Fruit fly (Drosophila melanogaster): ENCODE measurements around the gene CG14641.

CG14641 gene

DNA sequence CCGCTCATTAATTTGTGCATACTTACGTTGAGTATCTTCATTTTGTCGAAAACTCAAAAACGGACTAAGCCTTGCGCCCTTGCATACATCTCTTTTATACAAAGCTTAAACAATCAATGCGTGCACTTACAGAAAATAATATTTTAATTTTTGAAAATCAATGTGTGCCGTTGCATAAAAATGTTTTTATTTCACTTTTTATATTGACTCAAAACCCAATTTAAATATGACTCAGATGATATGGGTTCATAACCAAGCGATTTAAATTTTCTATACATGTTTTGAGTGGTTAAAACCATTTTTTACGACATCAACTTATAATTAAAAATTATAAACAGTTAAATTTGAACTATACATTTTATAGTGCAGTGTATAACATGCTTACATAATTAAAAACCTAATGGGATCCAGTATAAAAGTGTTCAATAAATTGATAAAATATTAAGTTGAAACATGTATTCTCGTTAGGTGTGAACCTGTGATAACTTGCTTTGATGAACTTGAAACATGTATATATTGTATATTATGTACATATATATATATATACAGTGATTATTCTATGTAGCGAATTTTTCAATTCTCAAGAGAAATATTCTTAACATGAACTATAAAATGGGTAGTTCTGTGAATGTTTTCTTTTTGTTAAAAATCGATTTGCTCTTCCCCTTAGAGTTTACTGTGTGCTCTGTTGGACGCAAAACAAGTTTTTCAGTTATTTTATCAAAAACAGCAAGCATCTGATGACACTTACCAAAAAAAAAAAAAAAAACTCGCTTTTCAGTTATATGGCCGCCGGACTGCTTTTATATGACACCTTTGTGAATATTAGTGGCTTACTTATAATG is 11.2 kb upstream of the CG14641 start, which contains the start of gene CG34305:
Gene CG34305 (minus strand): TSS at position 51 of the 845 bp plus-strand sequence.
- TF ChIP-seq insv (optimal IDR thresholded peaks at IDR 0.05), result no peak

- no peak for TF ChIP-seq h (optimal IDR thresholded peaks at IDR 0.05)
- no peak for TF ChIP-seq Myc (optimal IDR thresholded peaks at IDR 0.05)
- no peak for TF ChIP-seq psq (optimal IDR thresholded peaks at IDR 0.05)
- no peak for TF ChIP-seq insv (optimal IDR thresholded peaks at IDR 0.05)
- TF ChIP-seq ttk (optimal IDR thresholded peaks at IDR 0.05), result no peak
- TF ChIP-seq Sin3A (optimal IDR thresholded peaks at IDR 0.05), result no peak
Observed at dm6 chr3R:4242209-4242887, 10.2 kb upstream of the CG14641 start, which contains the start of gene CG14642. TSS of gene CG14642 (minus strand) at chr3R:4242717.

- no peak for TF ChIP-seq Myc (optimal IDR thresholded peaks at IDR 0.05)
- TF ChIP-seq h (optimal IDR thresholded peaks at IDR 0.05), result no peak
- no peak for TF ChIP-seq insv (optimal IDR thresholded peaks at IDR 0.05)
- TF ChIP-seq psq (optimal IDR thresholded peaks at IDR 0.05), result no peak
- no peak for TF ChIP-seq Sin3A (optimal IDR thresholded peaks at IDR 0.05)
- TF ChIP-seq ttk (optimal IDR thresholded peaks at IDR 0.05), result no peak
Observed at dm6 chr3R:4241776-4242175, 9.6 kb upstream of the CG14641 start.

dm6 chr3R:4236534-4236933 is 4.4 kb upstream of the CG14641 start:
- TF ChIP-seq Sin3A (optimal IDR thresholded peaks at IDR 0.05) (no peak), insv (optimal IDR thresholded peaks at IDR 0.05) (no peak), Myc (optimal IDR thresholded peaks at IDR 0.05) (no peak), ttk (optimal IDR thresholded peaks at IDR 0.05) (no peak), psq (optimal IDR thresholded peaks at IDR 0.05) (no peak), h (optimal IDR thresholded peaks at IDR 0.05) (no peak)

- TF ChIP-seq h (optimal IDR thresholded peaks at IDR 0.05) (no peak), insv (optimal IDR thresholded peaks at IDR 0.05) (no peak), ttk (optimal IDR thresholded peaks at IDR 0.05) (no peak), Myc (optimal IDR thresholded peaks at IDR 0.05) (no peak), Sin3A (optimal IDR thresholded peaks at IDR 0.05) (no peak), psq (optimal IDR thresholded peaks at IDR 0.05) (no peak)
Observed at dm6 chr3R:4234991-4235553, 2.9 kb upstream of the CG14641 start, which contains the start of gene Gel. TSS of gene Gel (plus strand) at chr3R:4235217.

- TF ChIP-seq Sin3A (optimal IDR thresholded peaks at IDR 0.05) (no peak), ttk (optimal IDR thresholded peaks at IDR 0.05) (no peak), psq (optimal IDR thresholded peaks at IDR 0.05) (no peak), insv (optimal IDR thresholded peaks at IDR 0.05) (no peak), Myc (optimal IDR thresholded peaks at IDR 0.05) (no peak), h (optimal IDR thresholded peaks at IDR 0.05) (no peak)
Observed at dm6 chr3R:4233018-4233385, 860 bp upstream of the CG14641 start, which contains the start of gene abs. TSS of gene abs (plus strand) at chr3R:4233047.

DNA sequence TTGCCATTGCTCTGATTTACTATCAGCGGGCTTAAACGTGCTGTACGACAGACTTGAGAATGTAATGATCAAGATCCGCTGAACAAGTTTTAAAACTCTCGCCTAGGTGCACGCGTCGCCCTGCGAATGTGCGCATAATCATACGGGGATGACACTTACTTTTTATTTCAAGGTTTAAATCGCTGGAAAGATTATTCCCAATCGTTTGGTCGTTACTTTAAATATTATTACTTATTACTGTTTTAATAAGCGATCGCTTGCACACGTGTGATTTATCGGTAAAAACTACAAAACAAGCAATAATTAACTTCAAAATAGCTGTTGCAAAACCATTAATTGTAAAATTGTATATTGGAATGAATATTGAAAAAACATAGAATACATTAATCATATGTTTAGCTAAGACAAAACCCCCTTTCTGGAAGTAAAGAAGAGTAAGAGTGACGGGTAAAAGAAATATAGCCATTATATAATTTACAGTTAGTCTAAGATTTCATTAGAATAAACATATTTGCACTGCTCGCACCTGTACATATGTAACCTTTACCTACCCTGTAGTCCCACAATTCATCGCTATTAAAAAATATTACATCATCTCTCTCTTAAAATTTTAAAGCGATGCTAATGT is 2.9 kb downstream of the CG14641 start, which contains the start of gene DhpD:
Gene DhpD (minus strand): TSS at position 102 of the 628 bp plus-strand sequence.
- TF ChIP-seq ttk (optimal IDR thresholded peaks at IDR 0.05), result no peak
- no peak for TF ChIP-seq Myc (optimal IDR thresholded peaks at IDR 0.05)
- TF ChIP-seq insv (optimal IDR thresholded peaks at IDR 0.05), result no peak
- TF ChIP-seq psq (optimal IDR thresholded peaks at IDR 0.05), result no peak
- no peak for TF ChIP-seq Sin3A (optimal IDR thresholded peaks at IDR 0.05)
- no peak for TF ChIP-seq h (optimal IDR thresholded peaks at IDR 0.05)

- TF ChIP-seq Sin3A (optimal IDR thresholded peaks at IDR 0.05), result no peak
Observed at dm6 chr3R:4228426-4228825, 3.7 kb downstream of the CG14641 start.

dm6 chr3R:4220780-4221179 is 11.4 kb downstream of the CG14641 start:
- no peak for TF ChIP-seq ttk (optimal IDR thresholded peaks at IDR 0.05)
- TF ChIP-seq psq (optimal IDR thresholded peaks at IDR 0.05), result no peak
- no peak for TF ChIP-seq insv (optimal IDR thresholded peaks at IDR 0.05)
- TF ChIP-seq Sin3A (optimal IDR thresholded peaks at IDR 0.05), result no peak
- no peak for TF ChIP-seq h (optimal IDR thresholded peaks at IDR 0.05)
- no peak for TF ChIP-seq Myc (optimal IDR thresholded peaks at IDR 0.05)

dm6 chr3R:4220030-4220429 is 12.1 kb downstream of the CG14641 start, which contains the start of gene CG31516:
TSS of gene CG31516 (minus strand) at chr3R:4220130.
- no peak for TF ChIP-seq Sin3A (optimal IDR thresholded peaks at IDR 0.05)
- TF ChIP-seq Myc (optimal IDR thresholded peaks at IDR 0.05), result no peak
- no peak for TF ChIP-seq h (optimal IDR thresholded peaks at IDR 0.05)
- TF ChIP-seq ttk (optimal IDR thresholded peaks at IDR 0.05), result no peak
- TF ChIP-seq insv (optimal IDR thresholded peaks at IDR 0.05), result no peak
- TF ChIP-seq psq (optimal IDR thresholded peaks at IDR 0.05), result no peak

DNA sequence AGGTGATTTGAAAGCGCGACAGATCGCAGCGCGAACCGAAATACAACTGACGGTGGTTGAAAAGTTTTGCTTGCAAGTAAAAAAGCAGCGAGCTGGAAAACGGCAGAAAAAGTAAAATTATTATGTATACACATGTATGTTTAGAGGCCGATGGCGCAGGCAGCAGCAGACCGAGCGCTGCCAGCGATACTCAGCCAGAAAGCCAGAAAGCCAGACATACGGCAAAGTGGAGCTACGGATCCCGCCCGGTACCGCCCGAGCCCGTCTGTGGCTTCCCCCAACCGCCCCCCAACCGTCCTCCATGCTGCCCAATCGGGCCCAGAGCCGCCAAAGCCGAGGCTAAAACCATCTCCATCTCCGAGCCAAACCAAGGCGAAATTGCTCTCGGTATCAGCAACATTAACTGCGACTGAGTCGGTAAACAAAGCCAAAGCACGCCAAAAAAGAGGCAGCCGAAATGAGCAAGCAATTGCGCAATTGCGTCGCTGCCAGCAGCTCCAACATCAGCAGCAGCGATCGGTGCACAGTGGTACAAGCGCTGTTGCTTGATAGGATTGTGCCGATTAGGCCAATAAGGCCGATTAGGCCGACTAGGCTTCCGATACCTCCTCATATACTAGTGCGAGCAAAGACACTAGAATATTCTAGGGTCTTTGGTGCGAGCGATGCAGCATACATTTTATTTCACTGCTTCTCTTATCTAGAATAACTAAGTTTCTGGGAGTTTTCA is 16.7 kb downstream of the CG14641 start, which contains the start of gene CG14636:
Gene CG14636 (minus strand): TSS at position 51 of the 730 bp plus-strand sequence.
- TF ChIP-seq Sin3A (optimal IDR thresholded peaks at IDR 0.05) (no peak), insv (optimal IDR thresholded peaks at IDR 0.05) (no peak), h (optimal IDR thresholded peaks at IDR 0.05) (no peak), psq (optimal IDR thresholded peaks at IDR 0.05) (no peak), Myc (optimal IDR thresholded peaks at IDR 0.05) (no peak), ttk (optimal IDR thresholded peaks at IDR 0.05) (no peak)
